Fruit fly (Drosophila melanogaster) whole organism, wandering third instar larva: ENCODE data around the gene CG42579.
A peak's percentile ranks its signal among the peaks of the same experiment; 100 is the strongest.

Experiments
- Abd-B ChIP-seq: fragments of >200 bp; optimal IDR thresholded peaks from 2 replicates; lab custom pipeline; 2017; ENCODE audit warnings: missing biosample characterization, missing genetic modification characterization
- Dfd ChIP-seq: fragments of >200 bp; optimal IDR thresholded peaks from 2 replicates; lab custom pipeline; 2017; ENCODE audit warnings: missing biosample characterization, missing genetic modification characterization
- GATAd ChIP-seq: sonication (Bioruptor generic); optimal IDR thresholded peaks from 2 replicates; lab custom pipeline; 2016; ENCODE audit warnings: missing biosample characterization, missing genetic modification characterization
- Hnf4 ChIP-seq: fragments of 200-800 bp; sonication (Bioruptor generic); optimal IDR thresholded peaks from 2 replicates; lab custom pipeline; 2016; ENCODE audit warnings: missing biosample characterization, mild to moderate bottlenecking, missing genetic modification characterization
- Vsx2 ChIP-seq: fragments of 200-300, 225-300 bp; sonication (Bioruptor generic); optimal IDR thresholded peaks from 2 replicates; lab custom pipeline; 2018; ENCODE audit warnings: missing biosample characterization, missing genetic modification characterization; ENCODE audit not compliant: partially characterized antibody
- br ChIP-seq: fragments of 200-800 bp; sonication (Bioruptor generic); optimal IDR thresholded peaks from 2 replicates; lab custom pipeline; 2016; ENCODE audit warnings: missing biosample characterization, missing genetic modification characterization
- dsf ChIP-seq: sonication (Bioruptor generic); optimal IDR thresholded peaks from 2 replicates; lab custom pipeline; 2016; ENCODE audit warnings: missing biosample characterization, missing genetic modification characterization, borderline replicate concordance
- fru ChIP-seq: fragments of 200-800 bp; sonication (Bioruptor generic); optimal IDR thresholded peaks from 3 replicates; lab custom pipeline; 2016; ENCODE audit warnings: missing biosample characterization, mild to moderate bottlenecking, missing genetic modification characterization
- h ChIP-seq: fragments of 200-800 bp; sonication (Bioruptor generic); optimal IDR thresholded peaks from 3 replicates; lab custom pipeline; 2016; ENCODE audit warnings: missing biosample characterization, mild to moderate bottlenecking, missing genetic modification characterization
- lola ChIP-seq: fragments of >200 bp; optimal IDR thresholded peaks from 2 replicates; lab custom pipeline; 2017; ENCODE audit warnings: missing biosample characterization, missing genetic modification characterization
- psq ChIP-seq: fragments of 200-800 bp; sonication (Bioruptor generic); optimal IDR thresholded peaks from 3 replicates; lab custom pipeline; 2017; ENCODE audit warnings: missing biosample characterization, mild to moderate bottlenecking, missing genetic modification characterization, moderate library complexity
- usp ChIP-seq: fragments of >200 bp; optimal IDR thresholded peaks from 2 replicates; lab custom pipeline; 2017; ENCODE audit warnings: missing biosample characterization, missing genetic modification characterization

DNA sequence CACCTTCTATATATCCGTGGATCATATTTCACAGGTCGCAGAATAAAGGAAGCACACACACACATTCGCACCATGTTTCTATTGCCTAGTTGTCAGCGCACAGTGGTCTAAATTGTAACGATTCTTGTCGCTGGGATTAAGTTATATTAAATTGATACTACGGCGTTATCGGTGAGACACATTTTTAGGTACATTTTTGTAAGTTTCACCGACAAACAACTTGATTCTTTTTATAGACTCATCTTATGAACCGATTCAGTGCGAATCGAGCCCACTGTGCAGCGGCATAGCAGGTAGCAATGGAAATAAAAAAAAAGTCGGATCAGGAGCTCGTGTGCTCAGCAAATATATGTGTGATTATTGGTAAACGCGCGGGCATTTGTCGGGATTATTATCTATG, 47.0 kb upstream of the CG42579 start:
- TF ChIP-seq GATAd (GFP tag; lab: Kevin White, UChicago) (no peak), lola (GFP tag; lab: Kevin White, UChicago) (no peak), dsf (no peak), psq (GFP tag; lab: Kevin White, UChicago) (peak; percentile 69), fru (GFP tag; lab: Kevin White, UChicago) (peak; percentile 56), Abd-B (GFP tag; lab: Kevin White, UChicago) (no peak), Dfd (GFP tag; lab: Kevin White, UChicago) (no peak), Vsx2 (no peak), usp (GFP tag; lab: Kevin White, UChicago) (no peak), h (GFP tag; lab: Kevin White, UChicago) (peak; percentile 87), Hnf4 (GFP tag; lab: Kevin White, UChicago) (no peak), br (peak; percentile 80)
